Worm (Caenorhabditis elegans): ENCODE results near the gene chil-18.

DNA sequence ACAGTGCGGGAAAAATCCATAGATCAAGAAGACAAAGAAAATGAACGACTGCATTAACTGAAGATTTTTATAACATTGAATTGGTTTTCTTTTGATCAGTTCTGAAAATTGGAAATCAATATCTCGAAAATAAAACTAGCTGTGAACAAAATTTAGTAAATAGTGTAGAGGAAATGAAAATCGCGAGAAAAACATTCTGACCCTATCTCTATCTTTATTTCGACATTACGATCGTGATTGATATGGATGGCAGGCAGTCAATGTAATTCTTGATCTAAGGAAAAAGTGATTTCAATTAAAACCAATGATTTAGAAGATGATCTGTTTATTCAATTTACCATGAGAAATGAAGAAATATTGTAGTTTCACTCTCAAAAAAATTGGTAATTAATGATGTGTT is 12.1 kb upstream of the chil-18 start, which contains the start of gene kin-16:
- TF ChIP-seq cog-1 (tag; optimal IDR thresholded peaks at IDR 0.05): no peak
- TF ChIP-seq flt-1 (GFP tag; IDR thresholded peaks at IDR 0.05): no peak
- TF ChIP-seq klf-2 (GFP tag; conservative IDR thresholded peaks at IDR 0.05): no peak
- no peak for TF ChIP-seq ref-1 (GFP tag; conservative IDR thresholded peaks at IDR 0.05)

Data from whole organism, midembryonic.